Fruit fly (Drosophila melanogaster): ENCODE measurements around the gene CG4686.

CG4686 gene

DNA sequence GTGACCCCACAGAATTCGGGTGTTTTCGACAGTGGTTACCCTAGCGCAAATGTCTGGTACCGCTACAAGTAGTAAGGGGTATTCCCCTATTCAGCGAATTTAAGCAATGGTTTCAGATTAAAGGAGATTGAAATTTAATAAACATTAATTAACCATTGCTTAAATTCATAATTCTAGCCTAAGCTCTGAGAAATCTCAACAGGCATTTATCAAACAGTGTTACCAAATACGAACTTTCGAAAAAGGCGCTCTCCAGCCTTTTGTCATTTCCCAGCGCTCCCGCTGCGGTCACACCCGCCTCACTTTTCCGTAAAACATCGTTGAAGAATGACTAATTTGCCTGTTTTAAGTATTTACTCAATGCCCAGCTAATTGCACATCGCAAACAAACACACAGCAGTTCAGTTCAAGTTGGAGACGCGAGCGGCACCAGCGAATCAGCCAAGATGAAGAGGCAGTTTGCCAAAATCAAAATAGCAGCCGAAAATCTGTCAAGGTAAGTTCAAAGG, 40.6 kb downstream of the CG4686 start, which contains the start of the genes Surf6 and RhoGAP92B (continued):
- TF ChIP-seq Ets65A (GFP tag) (peak; percentile 94), nom (GFP tag; optimal IDR thresholded peaks at IDR 0.05) (peak; percentile 78), tio (GFP tag; optimal IDR thresholded peaks at IDR 0.05) (no peak), bigmax (GFP tag; optimal IDR thresholded peaks at IDR 0.05) (peak; percentile 33), prd (optimal IDR thresholded peaks at IDR 0.05) (no peak), prd (GFP tag; IDR thresholded peaks at IDR 0.05) (peak; percentile 62; the same call in 2 of the 3 replicates), Dbx (GFP tag; IDR thresholded peaks at IDR 0.05) (peak; percentile 70; the same call in 2 of the 3 replicates), CG11247 (GFP tag; IDR thresholded peaks at IDR 0.05) (no peak), Trl (optimal IDR thresholded peaks at IDR 0.05) (no peak), Trl (GFP tag; optimal IDR thresholded peaks at IDR 0.05) (peak; percentile 77), disco-r (GFP tag; optimal IDR thresholded peaks at IDR 0.05) (peak; percentile 38), CG10565 (GFP tag; optimal IDR thresholded peaks at IDR 0.05) (no peak), NK7.1 (GFP tag; optimal IDR thresholded peaks at IDR 0.05) (peak; percentile 12), Stat92E (GFP tag; optimal IDR thresholded peaks at IDR 0.05) (peak in 1 of 3 experiments; percentile 71), Chrac-16 (GFP tag; optimal IDR thresholded peaks at IDR 0.05) (peak; percentile 61), CG7786 (GFP tag; optimal IDR thresholded peaks at IDR 0.05) (peak; percentile 57), btn (GFP tag; optimal IDR thresholded peaks at IDR 0.05) (no peak), pb (GFP tag; optimal IDR thresholded peaks at IDR 0.05) (peak; percentile 60), Nf-YC (tag; optimal IDR thresholded peaks at IDR 0.05) (peak; percentile 62), CG18262 (tag; optimal IDR thresholded peaks at IDR 0.05) (peak; percentile 53), B-H1 (GFP tag; IDR thresholded peaks at IDR 0.05) (no peak), HmgZ (tag; optimal IDR thresholded peaks at IDR 0.05) (peak; percentile 79), slp2 (GFP tag; optimal IDR thresholded peaks at IDR 0.05) (peak; percentile 40), CG10543 (GFP tag; optimal IDR thresholded peaks at IDR 0.05) (peak; percentile 82), fru (optimal IDR thresholded peaks at IDR 0.05) (no peak), YL-1 (GFP tag; optimal IDR thresholded peaks at IDR 0.05) (peak; percentile 92), CG11723 (GFP tag; optimal IDR thresholded peaks at IDR 0.05) (peak; percentile 20), Doc3 (GFP tag; IDR thresholded peaks at IDR 0.05; ENCODE audit: partially characterized antibody) (no peak), CG12236 (GFP tag; optimal IDR thresholded peaks at IDR 0.05) (no peak), E2f2 (GFP tag; IDR thresholded peaks at IDR 0.05) (peak; percentile 84), CG12942 (GFP tag; optimal IDR thresholded peaks at IDR 0.05) (peak; percentile 49), schlank (tag; optimal IDR thresholded peaks at IDR 0.05) (peak; percentile 4), Hand (GFP tag; optimal IDR thresholded peaks at IDR 0.05) (no peak), CG1602 (GFP tag; optimal IDR thresholded peaks at IDR 0.05) (peak; percentile 17), trh (GFP tag; optimal IDR thresholded peaks at IDR 0.05) (no peak), MTF-1 (GFP tag; optimal IDR thresholded peaks at IDR 0.05; ENCODE audit: borderline replicate concordance) (peak; percentile 38), Jarid2 (GFP tag; optimal IDR thresholded peaks at IDR 0.05) (peak; percentile 53), CG18599 (GFP tag; optimal IDR thresholded peaks at IDR 0.05) (peak; percentile 83), Dp (GFP tag; optimal IDR thresholded peaks at IDR 0.05) (peak; percentile 75), NfI (GFP tag; optimal IDR thresholded peaks at IDR 0.05) (peak; percentile 64), tup (GFP tag; optimal IDR thresholded peaks at IDR 0.05) (no peak), CG9932 (GFP tag; IDR thresholded peaks at IDR 0.05) (peak; percentile 52), CG17328 (GFP tag; IDR thresholded peaks at IDR 0.05) (peak; percentile 30; the same call in 1 of the 2 replicates), CG18476 (GFP tag; optimal IDR thresholded peaks at IDR 0.05) (peak; percentile 23), repo (GFP tag; optimal IDR thresholded peaks at IDR 0.05) (peak; percentile 34), CG11695 (GFP tag; IDR thresholded peaks at IDR 0.05) (0 out of 3 replicates have a peak, but pooled peaks have one; percentile 25), Hey (tag; optimal IDR thresholded peaks at IDR 0.05) (no peak), CG2199 (GFP tag; IDR thresholded peaks at IDR 0.05) (no peak), CG11560 (tag; IDR thresholded peaks at IDR 0.05) (no peak), onecut (GFP tag; IDR thresholded peaks at IDR 0.05) (no peak), Ssrp (tag; optimal IDR thresholded peaks at IDR 0.05) (peak; percentile 46)

Measured in whole organism, embryonic.